Fruit fly (Drosophila melanogaster): Measurements from ENCODE around the gene CG17187.

- TF ChIP-seq Sin3A (optimal IDR thresholded peaks at IDR 0.05) (no peak), Myc (optimal IDR thresholded peaks at IDR 0.05) (no peak)
Observed at dm6 chr3R:11195792-11196191, 35.9 kb downstream of the CG17187 start, which contains the start of gene CG18577.

All from Kc167 (cell line).